Worm (Caenorhabditis elegans): ENCODE data around the gene lin-23.

DNA sequence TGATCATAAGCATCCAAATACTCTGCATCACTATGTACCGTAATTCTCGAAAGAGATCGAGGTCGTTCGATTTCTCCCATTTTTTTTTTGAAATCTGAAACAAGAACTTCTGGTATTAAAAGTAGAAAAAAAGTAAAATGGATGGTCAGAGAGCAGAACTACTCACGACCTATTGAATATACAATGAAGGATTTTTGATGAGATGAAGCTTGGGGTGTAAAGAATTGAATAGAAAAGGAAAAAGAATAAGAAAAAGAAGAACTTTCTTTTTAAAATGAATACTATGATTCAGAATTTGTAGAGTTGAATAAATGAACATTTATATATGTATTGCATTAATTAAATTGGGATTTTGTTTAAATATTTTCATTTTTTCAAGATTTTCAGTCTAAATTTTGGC is 37.2 kb upstream of the lin-23 start, which contains the start of gene ttc-39B:
- TF ChIP-seq ZK546.5 (tag; optimal IDR thresholded peaks at IDR 0.05) (no peak), snpc-4 (tag; optimal IDR thresholded peaks at IDR 0.05) (no peak)

All from whole organism, L2 larva.